Worm (Caenorhabditis elegans) whole organism, late embryonic: ENCODE measurements around the gene nuaf-1.

Experiments
- C08G9.2 ChIP-seq: sonication (generic microtip); optimal IDR thresholded peaks from 2 replicates; lab custom pipeline; 2016; ENCODE audit warnings: mild to moderate bottlenecking, missing genetic modification characterization, moderate library complexity, missing compliant biosample characterization
- C38D4.7 ChIP-seq: fragments of 200-800 bp; sonication (Bioruptor generic); optimal IDR thresholded peaks from 2 replicates; lab custom pipeline; 2018; ENCODE audit warnings: mild to moderate bottlenecking, missing genetic modification characterization, moderate library complexity, missing compliant biosample characterization
- F13H6.1 ChIP-seq: sonication (generic microtip); optimal IDR thresholded peaks from 2 replicates; lab custom pipeline; 2016; ENCODE audit warnings: missing genetic modification characterization, missing compliant biosample characterization
- K09A11.1 ChIP-seq: sonication (generic microtip); optimal IDR thresholded peaks from 2 replicates; lab custom pipeline; 2017; ENCODE audit warnings: antibody characterized with exemption, mild to moderate bottlenecking, missing genetic modification characterization, missing compliant biosample characterization; ENCODE audit not compliant: insufficient read depth
- T23F11.4 ChIP-seq: fragments of 200-800 bp; sonication (Bioruptor generic); optimal IDR thresholded peaks from 2 replicates; lab custom pipeline; 2018; ENCODE audit warnings: mild to moderate bottlenecking, missing genetic modification characterization, missing compliant biosample characterization
- Y22D7AL.16 ChIP-seq: sonication (generic microtip); optimal IDR thresholded peaks from 2 replicates; lab custom pipeline; 2016; ENCODE audit warnings: missing genetic modification characterization, missing compliant biosample characterization
- ceh-18 ChIP-seq: sonication (generic microtip); optimal IDR thresholded peaks from 2 replicates; lab custom pipeline; 2016; ENCODE audit warnings: missing genetic modification characterization, missing compliant biosample characterization
- ceh-19 ChIP-seq: fragments of 200-800 bp; sonication (Bioruptor generic); optimal IDR thresholded peaks from 2 replicates; lab custom pipeline; 2018; ENCODE audit warnings: mild to moderate bottlenecking, missing genetic modification characterization, missing compliant biosample characterization
- ceh-22 ChIP-seq: sonication (generic microtip); optimal IDR thresholded peaks from 2 replicates; lab custom pipeline; 2017; ENCODE audit warnings: missing biosample characterization, missing genetic modification characterization
- ceh-24 ChIP-seq: sonication (generic microtip); optimal IDR thresholded peaks from 2 replicates; lab custom pipeline; 2016; ENCODE audit warnings: mild to moderate bottlenecking, missing genetic modification characterization, missing compliant biosample characterization
- ceh-30 ChIP-seq: fragments of 150-350 bp; optimal IDR thresholded peaks from 2 replicates; lab custom pipeline; 2014; ENCODE audit warnings: missing biosample characterization, missing genetic modification characterization
- ceh-31 ChIP-seq: sonication (generic microtip); optimal IDR thresholded peaks from 2 replicates; lab custom pipeline; 2016; ENCODE audit warnings: missing genetic modification characterization, missing compliant biosample characterization
- ceh-48 ChIP-seq: sonication (generic microtip); optimal IDR thresholded peaks from 2 replicates; lab custom pipeline; 2016; ENCODE audit warnings: missing genetic modification characterization, inconsistent platforms, missing compliant biosample characterization
- dve-1 ChIP-seq: sonication (generic microtip); optimal IDR thresholded peaks from 2 replicates; lab custom pipeline; 2017; ENCODE audit warnings: antibody characterized with exemption, mild to moderate bottlenecking, missing genetic modification characterization, missing compliant biosample characterization
- elt-4 ChIP-seq: sonication (generic microtip); optimal IDR thresholded peaks from 2 replicates; lab custom pipeline; 2016; ENCODE audit warnings: missing genetic modification characterization, missing compliant biosample characterization
- fkh-10 ChIP-seq: fragments of 150-350 bp; optimal IDR thresholded peaks from 2 replicates; lab custom pipeline; 2014; ENCODE audit warnings: missing biosample characterization, missing genetic modification reagents, missing genetic modification characterization
- gmeb-2 ChIP-seq: sonication (generic microtip); optimal IDR thresholded peaks from 2 replicates; lab custom pipeline; 2016; ENCODE audit warnings: missing genetic modification characterization, inconsistent platforms, missing compliant biosample characterization
- hlh-6 ChIP-seq: sonication (generic microtip); optimal IDR thresholded peaks from 2 replicates; lab custom pipeline; 2016; ENCODE audit warnings: missing genotype, missing genetic modification characterization, missing compliant biosample characterization
- madf-2 ChIP-seq: sonication (generic microtip); optimal IDR thresholded peaks from 2 replicates; lab custom pipeline; 2017; ENCODE audit warnings: missing genetic modification characterization, missing compliant biosample characterization
- mec-3 ChIP-seq: sonication (generic microtip); optimal IDR thresholded peaks from 2 replicates; lab custom pipeline; 2016; ENCODE audit warnings: borderline replicate concordance, missing genetic modification characterization, missing compliant biosample characterization
- npax-4 ChIP-seq: sonication (generic microtip); optimal IDR thresholded peaks from 2 replicates; lab custom pipeline; 2016; ENCODE audit warnings: missing genetic modification characterization, missing compliant biosample characterization
- odd-2 ChIP-seq: sonication (generic microtip); optimal IDR thresholded peaks from 2 replicates; lab custom pipeline; 2017; ENCODE audit warnings: antibody characterized with exemption, mild to moderate bottlenecking, missing genetic modification characterization, missing compliant biosample characterization
- pag-3 ChIP-seq: sonication (generic microtip); optimal IDR thresholded peaks from 2 replicates; lab custom pipeline; 2016; ENCODE audit warnings: missing compliant biosample characterization, missing genetic modification characterization, borderline replicate concordance
- pqm-1 ChIP-seq: sonication (generic microtip); optimal IDR thresholded peaks from 2 replicates; lab custom pipeline; 2016; ENCODE audit warnings: missing genetic modification characterization, missing compliant biosample characterization
- sdc-2 ChIP-seq: sonication (generic microtip); optimal IDR thresholded peaks from 2 replicates; lab custom pipeline; 2016; ENCODE audit warnings: missing genotype, missing genetic modification characterization, missing compliant biosample characterization
- sox-2 ChIP-seq: fragments of 200-800 bp; sonication (Bioruptor generic); IDR thresholded peaks from 2 replicates; pipeline ENCODE4 v1.3.6; 2022; ENCODE audit warnings: missing genetic modification reagents, missing genetic modification characterization, missing compliant biosample characterization
- syd-9 ChIP-seq: sonication (generic microtip); optimal IDR thresholded peaks from 2 replicates; lab custom pipeline; 2016; ENCODE audit warnings: mild to moderate bottlenecking, missing genetic modification characterization, moderate library complexity, missing compliant biosample characterization
- tbx-2 ChIP-seq: sonication (generic microtip); optimal IDR thresholded peaks from 2 replicates; lab custom pipeline; 2016; ENCODE audit warnings: missing genetic modification characterization, missing compliant biosample characterization
- unc-3 ChIP-seq, 2 experiments: fragments of 200-800 bp in 1 of 2; sonication (Bioruptor generic) in 1 of 2; sonication (generic microtip) in 1 of 2; conservative IDR thresholded peaks in 1 of 2; optimal IDR thresholded peaks in 1 of 2; 2 replicates each; pipeline versions ENCODE4 v1.3.6 to Lab custom; 2016 to 2022; ENCODE audit warnings: missing compliant biosample characterization in 2 of 2, missing genetic modification characterization in 2 of 2, missing genetic modification reagents in 1 of 2
- unc-86 ChIP-seq: sonication (generic microtip); optimal IDR thresholded peaks from 2 replicates; lab custom pipeline; 2016; ENCODE audit warnings: missing genetic modification characterization, missing compliant biosample characterization
- zip-5 ChIP-seq: sonication (generic microtip); optimal IDR thresholded peaks from 2 replicates; lab custom pipeline; 2016; ENCODE audit warnings: missing genetic modification characterization, missing compliant biosample characterization

Gene nuaf-1

ce11 chrV:13589494-13590176, 21.2 kb upstream of the nuaf-1 start, which contains the start of the genes F53F4.2 and F53F4.18:
TSS of gene F53F4.2 (minus strand) at chrV:13589594.
TSS of gene F53F4.18 (plus strand) at chrV:13590126.
- TF ChIP-seq mec-3 (tag; lab: Kevin White, UChicago), result no peak
- TF ChIP-seq ceh-22 (tag; lab: Kevin White, UChicago), result no peak
- no peak for TF ChIP-seq ceh-30 (tag; lab: Kevin White, UChicago)
- TF ChIP-seq Y22D7AL.16, result no peak
- TF ChIP-seq ceh-24 (tag; lab: Kevin White, UChicago), result no peak
- no peak for TF ChIP-seq syd-9 (tag; lab: Kevin White, UChicago)
- no peak for TF ChIP-seq madf-2
- no peak for TF ChIP-seq sdc-2 (tag; lab: Kevin White, UChicago)

ce11 chrV:13587902-13588301, 19.5 kb upstream of the nuaf-1 start, which contains the start of gene F53F4.17:
TSS of gene F53F4.17 (plus strand) at chrV:13588202.
- no peak for TF ChIP-seq sox-2

ce11 chrV:13584484-13584883, 16.1 kb upstream of the nuaf-1 start, which contains the start of gene F53F4.1:
TSS of gene F53F4.1 (plus strand) at chrV:13584784.
- TF ChIP-seq ceh-19 (GFP tag; lab: Kevin White, UChicago), result no peak
- TF ChIP-seq T23F11.4 (GFP tag; lab: Kevin White, UChicago), result no peak
- TF ChIP-seq unc-86 (tag; lab: Kevin White, UChicago), result no peak
- no peak for TF ChIP-seq odd-2
- no peak for TF ChIP-seq pag-3 (tag; lab: Kevin White, UChicago)
- no peak for TF ChIP-seq ceh-48 (tag; lab: Kevin White, UChicago)
- no peak for TF ChIP-seq ceh-24 (tag; lab: Kevin White, UChicago)
- no peak for TF ChIP-seq fkh-10 (GFP tag; lab: Kevin White, UChicago)
- no peak for TF ChIP-seq zip-5
- TF ChIP-seq C08G9.2, result no peak
- TF ChIP-seq unc-3 (GFP tag; conservative IDR thresholded peaks at IDR 0.05; lab: Robert Waterston, UW), result no peak
- TF ChIP-seq unc-3 (tag; optimal IDR thresholded peaks at IDR 0.05; lab: Kevin White, UChicago), result no peak
- TF ChIP-seq tbx-2 (tag; lab: Kevin White, UChicago), result no peak
- TF ChIP-seq pqm-1, result no peak
- no peak for TF ChIP-seq elt-4
- TF ChIP-seq F13H6.1 (tag; lab: Kevin White, UChicago), result no peak
- TF ChIP-seq ceh-18 (tag; lab: Kevin White, UChicago), result no peak
- TF ChIP-seq ceh-31, result no peak

ce11 chrV:13580696-13581095, 12.3 kb upstream of the nuaf-1 start, which contains the start of gene C50B8.5:
TSS of gene C50B8.5 (plus strand) at chrV:13580968.
- TF ChIP-seq zip-5 (no peak), dve-1 (tag; lab: Kevin White, UChicago) (peak; percentile 4)

ce11 chrV:13578637-13579036, 10.2 kb upstream of the nuaf-1 start, which contains the start of gene C50B8.6:
TSS of gene C50B8.6 (plus strand) at chrV:13578972.
- TF ChIP-seq gmeb-2 (tag; lab: Kevin White, UChicago) (no peak), C08G9.2 (no peak), unc-3 (GFP tag; conservative IDR thresholded peaks at IDR 0.05; lab: Robert Waterston, UW) (no peak), unc-3 (tag; optimal IDR thresholded peaks at IDR 0.05; lab: Kevin White, UChicago) (no peak), hlh-6 (tag; lab: Kevin White, UChicago) (no peak), C38D4.7 (GFP tag; lab: Kevin White, UChicago) (no peak), mec-3 (tag; lab: Kevin White, UChicago) (no peak)

ce11 chrV:13577463-13577862, 9.0 kb upstream of the nuaf-1 start:
- TF ChIP-seq fkh-10 (GFP tag; lab: Kevin White, UChicago) (no peak), ceh-48 (tag; lab: Kevin White, UChicago) (no peak), npax-4 (tag; lab: Kevin White, UChicago) (no peak), K09A11.1 (tag; lab: Kevin White, UChicago) (no peak)
